Worm (Caenorhabditis elegans): ENCODE results near the gene trpl-2.

Gene trpl-2

DNA sequence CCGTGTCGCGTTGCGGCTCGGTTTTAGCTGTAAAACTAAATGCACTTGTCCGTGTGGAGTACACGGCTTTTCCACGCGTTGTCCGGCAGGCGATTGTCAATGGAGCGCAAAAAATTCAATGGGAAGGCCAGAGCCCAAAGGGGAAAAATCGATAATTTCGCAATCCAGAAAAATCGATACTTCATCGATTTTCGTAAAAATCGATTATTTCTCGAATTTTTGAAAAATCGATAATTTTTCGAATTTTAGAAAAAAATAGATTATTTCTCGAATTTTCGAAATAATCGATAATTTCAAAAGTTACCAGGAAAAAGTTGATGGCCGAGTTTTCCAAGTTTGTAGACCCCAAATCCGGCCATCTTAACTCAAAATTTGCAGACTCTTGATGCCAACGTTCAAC, 7.0 kb upstream of the trpl-2 start:
- TF ChIP-seq mab-5 (tag; optimal IDR thresholded peaks at IDR 0.05) (no peak), M03D4.4 (tag; optimal IDR thresholded peaks at IDR 0.05) (no peak), blmp-1 (tag; optimal IDR thresholded peaks at IDR 0.05) (no peak), zip-8 (tag; optimal IDR thresholded peaks at IDR 0.05) (no peak), mls-2 (tag; optimal IDR thresholded peaks at IDR 0.05) (no peak), lin-32 (GFP tag; optimal IDR thresholded peaks at IDR 0.05) (no peak), ceh-83 (GFP tag; optimal IDR thresholded peaks at IDR 0.05) (no peak), bed-3 (GFP tag; optimal IDR thresholded peaks at IDR 0.05) (no peak), nhr-2 (tag; optimal IDR thresholded peaks at IDR 0.05) (no peak), ceh-39 (tag; optimal IDR thresholded peaks at IDR 0.05) (no peak), drap-1 (GFP tag; optimal IDR thresholded peaks at IDR 0.05) (no peak), nhr-12 (tag; optimal IDR thresholded peaks at IDR 0.05) (no peak), nhr-28 (tag; optimal IDR thresholded peaks at IDR 0.05) (no peak), ceh-43 (GFP tag; optimal IDR thresholded peaks at IDR 0.05) (no peak), unc-120 (tag; optimal IDR thresholded peaks at IDR 0.05; ENCODE audit: poor library complexity, severe bottlenecking) (no peak), nhr-237 (tag; optimal IDR thresholded peaks at IDR 0.05) (no peak), cnd-1 (tag; optimal IDR thresholded peaks at IDR 0.05) (no peak)

DNA sequence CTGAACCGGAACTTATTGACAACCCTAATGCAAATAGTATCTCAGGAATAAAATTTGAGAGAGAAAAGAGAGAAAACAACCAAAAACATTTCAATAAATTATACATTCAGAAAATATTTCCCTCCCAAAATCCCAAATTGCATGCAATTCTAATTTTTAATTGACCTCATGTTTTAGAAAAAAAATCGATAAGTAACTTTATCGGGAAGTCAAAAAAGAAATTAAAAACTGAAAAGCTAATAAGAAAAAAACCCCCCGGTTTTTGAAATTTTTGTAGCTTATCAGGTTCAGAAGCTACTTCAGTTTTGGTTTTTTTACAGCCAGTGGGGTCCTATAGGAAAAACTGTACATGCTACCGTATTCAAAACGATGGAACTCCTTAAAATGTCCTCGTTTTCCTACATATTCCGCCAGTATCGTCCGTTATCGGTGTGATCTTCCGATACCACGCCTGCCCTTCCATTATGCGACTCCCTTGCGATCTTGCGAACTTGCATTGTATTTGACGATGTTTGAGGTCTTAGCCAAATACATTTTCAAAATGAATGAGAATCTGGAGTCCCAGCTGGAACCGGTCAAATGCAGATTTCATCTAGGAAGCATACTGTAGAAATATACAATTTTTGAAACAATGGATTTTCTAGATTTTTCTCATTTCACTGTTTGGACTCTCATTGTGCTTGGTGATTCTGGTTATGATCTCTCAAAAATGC, 9.8 kb downstream of the trpl-2 start, which contains the start of the genes W03B1.3 and oac-51:
W03B1.3 (minus strand) TSS at position 101 of the 713 bp plus-strand sequence.
oac-51 (plus strand) TSS at position 663 of the 713 bp plus-strand sequence.
- TF ChIP-seq snpc-4 (tag; optimal IDR thresholded peaks at IDR 0.05) (no peak), elt-1 (tag; optimal IDR thresholded peaks at IDR 0.05; ENCODE audit: borderline replicate concordance, insufficient read depth) (peak; percentile 51)

DNA sequence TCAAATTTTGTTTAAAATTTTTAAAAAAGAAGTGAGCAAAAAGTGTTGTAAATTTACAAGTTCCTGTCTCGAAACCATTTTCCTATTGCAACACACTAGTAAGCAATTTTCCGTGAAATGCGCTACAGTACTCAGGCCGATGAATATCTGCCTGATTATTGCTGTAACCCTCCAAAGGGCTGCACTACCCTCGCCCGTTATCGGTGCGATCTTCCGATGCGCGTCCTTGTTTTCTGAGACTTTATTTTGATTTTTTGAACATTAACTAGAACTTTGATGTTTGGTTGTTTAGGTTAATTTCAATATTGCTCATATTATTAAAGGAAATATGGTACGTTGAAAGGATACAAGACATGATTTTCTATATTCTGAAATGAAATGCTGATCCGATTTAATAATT, 11.8 kb downstream of the trpl-2 start:
- TF ChIP-seq elt-1 (tag; optimal IDR thresholded peaks at IDR 0.05; ENCODE audit: borderline replicate concordance, insufficient read depth) (peak; percentile 70), elt-3 (tag; optimal IDR thresholded peaks at IDR 0.05) (no peak)

DNA sequence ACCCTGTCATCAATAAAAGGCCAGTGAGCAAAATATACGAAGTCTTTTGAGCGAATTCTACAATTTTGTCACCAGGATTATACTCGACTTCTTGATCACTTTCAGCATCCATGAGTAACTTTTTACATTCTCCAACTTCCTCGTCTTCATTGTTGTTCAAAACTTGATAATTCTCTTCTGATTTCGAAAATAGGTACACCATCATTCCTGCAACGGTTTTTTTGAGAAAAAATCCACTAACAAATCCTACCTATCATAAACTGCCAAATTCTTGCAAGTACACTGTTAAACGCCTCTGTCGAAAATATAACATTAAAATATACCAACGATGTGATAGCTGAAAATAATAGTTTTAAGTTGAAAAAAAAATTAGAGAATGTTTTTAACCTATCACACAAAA, 18.4 kb downstream of the trpl-2 start:
- TF ChIP-seq elt-3 (tag; optimal IDR thresholded peaks at IDR 0.05) = no peak
- no peak for TF ChIP-seq elt-1 (tag; optimal IDR thresholded peaks at IDR 0.05; ENCODE audit: borderline replicate concordance, insufficient read depth)
- TF ChIP-seq cnd-1 (tag; optimal IDR thresholded peaks at IDR 0.05) = no peak
- no peak for TF ChIP-seq tbx-8 (GFP tag; optimal IDR thresholded peaks at IDR 0.05)
- TF ChIP-seq unc-39 (tag; optimal IDR thresholded peaks at IDR 0.05) = no peak
- TF ChIP-seq nhr-76 (tag; optimal IDR thresholded peaks at IDR 0.05) = no peak
- TF ChIP-seq nhr-12 (tag; optimal IDR thresholded peaks at IDR 0.05) = no peak
- TF ChIP-seq ham-2 (GFP tag; optimal IDR thresholded peaks at IDR 0.05) = no peak
- TF ChIP-seq lin-13 (tag; optimal IDR thresholded peaks at IDR 0.05) = no peak
- no peak for TF ChIP-seq lin-32 (GFP tag; optimal IDR thresholded peaks at IDR 0.05)
- no peak for TF ChIP-seq ces-1 (GFP tag; optimal IDR thresholded peaks at IDR 0.05)
- TF ChIP-seq blmp-1 (tag; optimal IDR thresholded peaks at IDR 0.05) = no peak

DNA sequence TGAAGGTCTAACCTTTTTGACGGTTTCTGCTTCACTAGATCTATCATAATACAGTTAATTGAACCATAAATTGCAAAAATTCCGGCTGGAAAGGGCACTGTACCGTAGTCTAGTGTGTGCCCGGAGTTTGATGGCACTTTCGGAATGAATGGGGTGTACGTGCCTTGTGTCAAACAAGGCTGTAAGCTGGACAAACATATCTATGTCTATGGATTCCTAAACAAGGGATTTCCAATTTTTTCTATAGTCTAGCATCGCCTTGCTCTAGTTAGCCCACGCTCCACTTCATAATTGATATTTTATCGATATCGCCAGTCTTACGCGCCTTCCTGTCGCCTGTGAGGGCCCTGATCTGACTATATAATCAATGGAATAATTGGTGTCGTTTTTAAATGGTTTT, 20.1 kb downstream of the trpl-2 start, which contains the start of gene oac-52:
oac-52 (minus strand) TSS at position 101 of the 400 bp plus-strand sequence.
- no peak for TF ChIP-seq elt-1 (tag; optimal IDR thresholded peaks at IDR 0.05; ENCODE audit: borderline replicate concordance, insufficient read depth)
- TF ChIP-seq lsy-2 (tag; optimal IDR thresholded peaks at IDR 0.05) = no peak
- no peak for TF ChIP-seq cnd-1 (tag; optimal IDR thresholded peaks at IDR 0.05)
- no peak for TF ChIP-seq ztf-11 (tag; optimal IDR thresholded peaks at IDR 0.05)
- TF ChIP-seq sptf-1 (tag; optimal IDR thresholded peaks at IDR 0.05) = no peak
- TF ChIP-seq bed-3 (GFP tag; optimal IDR thresholded peaks at IDR 0.05) = no peak
- no peak for TF ChIP-seq nhr-12 (tag; optimal IDR thresholded peaks at IDR 0.05)
- no peak for TF ChIP-seq blmp-1 (tag; optimal IDR thresholded peaks at IDR 0.05)
- no peak for TF ChIP-seq zip-8 (tag; optimal IDR thresholded peaks at IDR 0.05)
- no peak for TF ChIP-seq pha-4 (tag; optimal IDR thresholded peaks at IDR 0.05)
- no peak for TF ChIP-seq lin-32 (GFP tag; optimal IDR thresholded peaks at IDR 0.05)
- no peak for TF ChIP-seq ces-1 (GFP tag; optimal IDR thresholded peaks at IDR 0.05)
- no peak for TF ChIP-seq ham-2 (GFP tag; optimal IDR thresholded peaks at IDR 0.05)
